Worm (Caenorhabditis elegans) whole organism, young adult: ENCODE data around the gene srx-90.

ENCODE experiments used
- F37B4.10 ChIP-seq: fragments of 200-800 bp; sonication (Bioruptor generic); IDR thresholded peaks from 2 replicates; pipeline ENCODE4 v1.3.6; 2022; ENCODE audit warnings: missing genetic modification characterization, missing compliant biosample characterization
- Y79H2A.3 ChIP-seq: fragments of 200-800 bp; sonication (Bioruptor generic); conservative IDR thresholded peaks from 2 replicates; pipeline ENCODE4 v1.3.6; 2022; ENCODE audit warnings: missing genetic modification reagents, missing genetic modification characterization, missing compliant biosample characterization
- ekl-4 ChIP-seq: fragments of 200-800 bp; sonication (Bioruptor generic); IDR thresholded peaks from 2 replicates; pipeline ENCODE4 v1.3.6; 2022; ENCODE audit warnings: missing genetic modification reagents, missing genetic modification characterization, missing compliant biosample characterization
- lag-1 ChIP-seq: fragments of 200-800 bp; sonication (Bioruptor generic); IDR thresholded peaks from 2 replicates; pipeline ENCODE4 v1.3.6; 2022; ENCODE audit warnings: missing genetic modification reagents, missing genetic modification characterization, missing compliant biosample characterization
- sea-2 ChIP-seq: fragments of 200-800 bp; sonication (Bioruptor generic); IDR thresholded peaks from 2 replicates; pipeline ENCODE4 v1.3.6; 2022; ENCODE audit warnings: missing genetic modification characterization, missing compliant biosample characterization
- somi-1 ChIP-seq: fragments of 200-800 bp; sonication (Bioruptor generic); optimal IDR thresholded peaks from 2 replicates; lab custom pipeline; 2018; ENCODE audit warnings: mild to moderate bottlenecking, missing genetic modification characterization, missing compliant biosample characterization
- unc-62 ChIP-seq: fragments of 150-350 bp; optimal IDR thresholded peaks from 2 replicates; lab custom pipeline; 2014; ENCODE audit warnings: missing biosample characterization, missing genetic modification reagents, missing genetic modification characterization

DNA sequence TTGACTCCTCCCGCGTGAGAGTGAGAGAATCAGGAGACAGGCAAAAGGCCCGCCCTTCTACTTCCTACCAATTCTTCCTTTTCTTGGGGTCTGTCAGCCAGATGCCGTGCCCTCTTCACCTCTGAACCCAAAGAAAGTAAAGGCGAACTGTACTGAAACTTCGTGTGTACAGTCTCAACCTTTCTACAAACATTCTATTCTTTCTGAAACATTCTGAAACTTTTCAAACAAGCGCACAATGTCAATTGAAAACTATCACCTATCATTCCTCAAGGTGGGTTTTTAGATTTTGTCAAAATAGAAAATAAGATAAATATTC is 48.4 kb upstream of the srx-90 start:
- no peak for TF ChIP-seq lag-1 (GFP tag; lab: Robert Waterston, UW)
- TF ChIP-seq F37B4.10 (GFP tag; lab: Robert Waterston, UW): no peak
- no peak for TF ChIP-seq ekl-4 (GFP tag; lab: Robert Waterston, UW)
- TF ChIP-seq Y79H2A.3 (GFP tag; lab: Robert Waterston, UW): no peak
- no peak for TF ChIP-seq unc-62 (GFP tag; lab: Kevin White, UChicago)
- no peak for TF ChIP-seq somi-1 (GFP tag; lab: Kevin White, UChicago)
- no peak for TF ChIP-seq sea-2 (GFP tag; lab: Robert Waterston, UW)
